Worm (Caenorhabditis elegans): ENCODE data around the gene str-160.

str-160 gene

DNA sequence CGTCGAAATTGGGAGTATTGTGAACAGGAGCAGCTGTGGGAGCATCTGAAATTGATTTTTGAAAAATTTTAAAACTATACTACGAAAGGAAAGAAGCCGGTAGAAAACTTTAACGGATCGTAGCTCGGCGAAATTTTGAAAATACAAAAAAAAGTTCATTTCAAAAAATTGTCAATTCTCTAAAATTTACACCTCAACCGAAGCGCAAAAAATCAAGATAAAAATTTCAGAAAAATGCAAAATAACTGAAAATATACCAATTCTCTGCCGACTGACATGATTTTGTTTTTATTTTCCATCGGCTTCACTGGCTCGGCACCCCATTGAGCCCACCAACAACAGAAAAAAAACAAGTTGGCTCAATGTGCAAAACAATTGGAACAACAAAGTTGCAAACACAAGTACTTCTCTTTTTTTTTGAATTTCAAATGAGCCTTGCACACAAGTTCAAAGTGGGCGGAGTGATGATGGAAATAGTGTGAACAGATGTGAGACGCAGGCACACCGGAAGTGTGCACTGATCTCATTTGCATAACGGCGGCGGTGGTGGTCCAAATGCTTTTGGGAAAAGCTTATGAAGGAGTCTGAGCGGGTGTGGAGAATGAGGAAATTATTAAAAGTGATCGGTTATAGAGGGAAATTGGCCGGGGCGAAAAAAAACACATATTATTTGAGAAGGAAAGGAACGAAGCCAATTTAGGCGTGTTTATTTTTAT, 40.4 kb downstream of the str-160 start, which contains the start of gene F36H9.7:
TSS of gene F36H9.7 (minus strand) at position 51 of the 716 bp plus-strand sequence.
- TF ChIP-seq hlh-1 (tag; optimal IDR thresholded peaks at IDR 0.05), result no peak
- TF ChIP-seq ces-1 (GFP tag; optimal IDR thresholded peaks at IDR 0.05), result peak; percentile 78

DNA sequence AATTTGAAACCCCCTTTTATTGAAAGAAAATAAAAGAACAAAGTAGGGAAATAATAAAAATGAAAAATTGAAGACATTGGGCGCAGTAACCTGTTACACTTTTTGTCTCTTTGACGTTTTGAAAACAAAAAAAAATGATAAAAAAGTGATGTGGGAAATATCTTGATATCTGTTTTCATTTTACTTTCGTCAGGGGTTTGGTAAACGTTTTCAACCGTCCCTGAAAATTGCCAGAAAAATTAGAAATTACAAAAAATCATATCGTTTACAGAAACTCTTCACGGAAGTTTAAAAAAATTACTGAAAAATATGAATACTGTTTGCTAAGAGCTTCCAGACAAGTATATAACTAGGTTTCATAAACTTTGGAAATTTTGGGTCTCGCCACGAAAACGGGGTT, 44.5 kb downstream of the str-160 start, which contains the start of gene F36H9.4:
TSS of gene F36H9.4 (minus strand) at position 101 of the 400 bp plus-strand sequence.
- no peak for TF ChIP-seq snpc-4 (tag; optimal IDR thresholded peaks at IDR 0.05)
- TF ChIP-seq zip-8 (tag; optimal IDR thresholded peaks at IDR 0.05), result no peak
- TF ChIP-seq unc-39 (tag; optimal IDR thresholded peaks at IDR 0.05), result no peak
- no peak for TF ChIP-seq nhr-237 (tag; optimal IDR thresholded peaks at IDR 0.05)

DNA sequence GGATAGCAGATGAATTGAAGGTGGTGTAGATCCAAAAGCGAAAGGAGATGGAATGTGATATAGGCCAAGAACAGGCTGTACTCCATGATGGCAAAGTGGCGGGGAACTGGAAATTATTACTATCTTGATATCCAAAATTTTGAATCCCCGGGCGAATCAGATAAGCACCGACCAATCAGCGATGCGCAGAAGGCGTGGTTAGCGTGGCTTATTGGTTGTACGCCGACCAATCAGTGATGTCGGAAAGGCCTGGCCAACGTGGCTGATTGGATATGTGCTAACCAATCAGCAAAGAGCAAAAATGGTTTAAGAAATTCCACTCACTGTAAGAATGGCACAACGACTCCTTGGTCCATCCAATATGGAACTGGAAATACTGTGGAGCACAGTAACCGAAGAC, 45.3 kb downstream of the str-160 start:
- no peak for TF ChIP-seq unc-120 (tag; optimal IDR thresholded peaks at IDR 0.05; ENCODE audit: poor library complexity, severe bottlenecking)
- no peak for TF ChIP-seq cnd-1 (tag; optimal IDR thresholded peaks at IDR 0.05)
- no peak for TF ChIP-seq ceh-39 (tag; optimal IDR thresholded peaks at IDR 0.05)

DNA sequence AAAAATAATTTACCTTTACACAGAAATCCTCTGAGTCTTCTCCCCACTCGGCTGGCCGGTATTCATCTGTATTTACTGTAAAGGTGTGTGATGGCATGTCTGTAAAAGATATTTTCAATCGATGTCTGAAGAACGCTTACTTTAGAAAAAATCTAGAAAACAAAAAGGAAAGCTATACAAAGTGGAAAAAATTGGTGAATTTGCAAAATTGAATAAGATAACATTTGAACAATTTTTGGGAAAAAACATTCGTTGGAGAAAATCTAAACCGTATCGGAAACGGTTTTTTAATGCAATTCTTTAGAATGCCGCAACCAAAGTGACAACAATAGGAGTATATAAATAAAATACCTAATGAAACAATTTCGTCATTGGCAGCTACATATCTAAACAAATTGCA, 47.3 kb downstream of the str-160 start, which contains the start of gene F36H9.5:
TSS of gene F36H9.5 (minus strand) at position 101 of the 400 bp plus-strand sequence.
- no peak for TF ChIP-seq nhr-76 (tag; optimal IDR thresholded peaks at IDR 0.05)
- TF ChIP-seq zip-8 (tag; optimal IDR thresholded peaks at IDR 0.05), result no peak
- TF ChIP-seq pha-4 (tag; optimal IDR thresholded peaks at IDR 0.05), result no peak
- TF ChIP-seq ceh-43 (GFP tag; optimal IDR thresholded peaks at IDR 0.05), result no peak
- TF ChIP-seq nhr-237 (tag; optimal IDR thresholded peaks at IDR 0.05), result no peak
- TF ChIP-seq ces-1 (GFP tag; optimal IDR thresholded peaks at IDR 0.05), result no peak
- no peak for TF ChIP-seq lsy-2 (tag; optimal IDR thresholded peaks at IDR 0.05)
- TF ChIP-seq ztf-11 (tag; optimal IDR thresholded peaks at IDR 0.05), result no peak
- TF ChIP-seq unc-62 (GFP tag; optimal IDR thresholded peaks at IDR 0.05), result no peak
- TF ChIP-seq unc-39 (tag; optimal IDR thresholded peaks at IDR 0.05), result no peak

Measured in whole organism, mixed stage, embryonic.